Fruit fly (Drosophila melanogaster) whole organism, embryonic: Measurements from ENCODE around the gene CG32061.

ENCODE experiments used
- Adf1 ChIP-seq: fragments of 200-800 bp; sonication (Bioruptor generic); IDR thresholded peaks from 2 replicates; pipeline ENCODE4 v1.3.6; 2022; ENCODE audit warnings: missing biosample characterization, missing genetic modification characterization
- BtbVII ChIP-seq: fragments of 200-800 bp; sonication (Bioruptor generic); optimal IDR thresholded peaks from 3 replicates; lab custom pipeline; 2017; ENCODE audit warnings: missing biosample characterization, mild to moderate bottlenecking, missing genetic modification characterization
- C15 ChIP-seq: fragments of 200-800 bp; sonication (Bioruptor generic); IDR thresholded peaks from 3 replicates; pipeline ENCODE4 v1.3.6; 2022; ENCODE audit warnings: missing biosample characterization, missing genetic modification characterization
- CG1024 ChIP-seq: fragments of 200-800 bp; sonication (Bioruptor generic); IDR thresholded peaks from 2 replicates; pipeline ENCODE4 v1.3.6; 2022; ENCODE audit warnings: missing biosample characterization, missing genetic modification characterization
- CG10959 ChIP-seq: fragments of 200-800 bp; sonication (Bioruptor generic); IDR thresholded peaks from 2 replicates; pipeline ENCODE4 v1.3.6; 2022; ENCODE audit warnings: missing biosample characterization, missing genetic modification characterization
- CG11085 ChIP-seq: fragments of 200-800 bp; sonication (Bioruptor generic); IDR thresholded peaks from 2 replicates; pipeline ENCODE4 v1.3.6; 2022; ENCODE audit warnings: missing biosample characterization, missing genetic modification characterization
- CG1233 ChIP-seq: fragments of 200-800 bp; sonication (Bioruptor generic); optimal IDR thresholded peaks from 4 replicates; lab custom pipeline; 2018; ENCODE audit warnings: missing biosample characterization, mild to moderate bottlenecking, missing genetic modification characterization
- CG13287 ChIP-seq: fragments of 200-800 bp; sonication (Bioruptor generic); IDR thresholded peaks from 2 replicates; pipeline ENCODE4 v1.3.6; 2022; ENCODE audit warnings: missing biosample characterization, missing genetic modification characterization; ENCODE audit not compliant: partially characterized antibody
- CG13424 ChIP-seq: fragments of 200-800 bp; sonication (Bioruptor generic); optimal IDR thresholded peaks from 2 replicates; lab custom pipeline; 2019; ENCODE audit warnings: missing biosample characterization, mild to moderate bottlenecking, missing genetic modification characterization, moderate library complexity
- CG13894 ChIP-seq: fragments of 200-800 bp; sonication (Bioruptor generic); optimal IDR thresholded peaks from 3 replicates; lab custom pipeline; 2018; ENCODE audit warnings: missing biosample characterization, mild to moderate bottlenecking, missing genetic modification characterization, moderate library complexity
- CG1603 ChIP-seq: fragments of 200-800 bp; sonication (Bioruptor generic); optimal IDR thresholded peaks from 2 replicates; lab custom pipeline; 2019; ENCODE audit warnings: missing biosample characterization, mild to moderate bottlenecking, missing genetic modification characterization, moderate library complexity
- CG16813 ChIP-seq: fragments of 200-800 bp; sonication (Bioruptor generic); IDR thresholded peaks from 3 replicates; pipeline ENCODE4 v1.3.6; 2022; ENCODE audit warnings: missing biosample characterization, missing genetic modification characterization; ENCODE audit not compliant: partially characterized antibody
- CG31365 ChIP-seq: fragments of 200-800 bp; sonication (Bioruptor generic); optimal IDR thresholded peaks from 2 replicates; lab custom pipeline; 2018; ENCODE audit warnings: missing biosample characterization, mild to moderate bottlenecking, missing genetic modification characterization
- CG32532 ChIP-seq: fragments of 200-800 bp; sonication (Bioruptor generic); IDR thresholded peaks from 2 replicates; pipeline ENCODE4 v1.3.6; 2022; ENCODE audit warnings: missing biosample characterization, missing genetic modification characterization
- CG3281 ChIP-seq: fragments of 200-800 bp; sonication (Bioruptor generic); optimal IDR thresholded peaks from 3 replicates; lab custom pipeline; 2017; ENCODE audit warnings: missing biosample characterization, mild to moderate bottlenecking, missing genetic modification characterization
- CG34422 ChIP-seq: fragments of 200-800 bp; sonication (Bioruptor generic); IDR thresholded peaks from 3 replicates; pipeline ENCODE4 v1.3.6; 2022; ENCODE audit warnings: missing biosample characterization, missing genetic modification characterization
- CG6175 ChIP-seq: fragments of 200-800 bp; sonication (Bioruptor generic); IDR thresholded peaks from 3 replicates; pipeline ENCODE4 v1.3.6; 2022; ENCODE audit warnings: missing biosample characterization, missing genetic modification characterization
- CG6254 ChIP-seq: fragments of 200-800 bp; sonication (Bioruptor generic); optimal IDR thresholded peaks from 3 replicates; lab custom pipeline; 2017; ENCODE audit warnings: mild to moderate bottlenecking, missing biosample characterization, missing genetic modification reagents, missing genetic modification characterization
- CG6654 ChIP-seq: fragments of 200-800 bp; sonication (Bioruptor generic); optimal IDR thresholded peaks from 2 replicates; lab custom pipeline; 2017; ENCODE audit warnings: missing biosample characterization, mild to moderate bottlenecking, missing genetic modification characterization
- CG7839 ChIP-seq: fragments of 200-800 bp; sonication (Bioruptor generic); optimal IDR thresholded peaks from 3 replicates; lab custom pipeline; 2018; ENCODE audit warnings: missing biosample characterization, mild to moderate bottlenecking, missing genetic modification characterization, moderate library complexity
- CG8478 ChIP-seq: fragments of >200 bp; optimal IDR thresholded peaks from 2 replicates; lab custom pipeline; 2018
- CTCF ChIP-seq: fragments of 200-800 bp; sonication (Bioruptor generic); optimal IDR thresholded peaks from 2 replicates; lab custom pipeline; 2017; ENCODE audit warnings: missing biosample characterization, mild to moderate bottlenecking, missing genetic modification characterization, moderate library complexity
- Deaf1 ChIP-seq: fragments of 200-800 bp; optimal IDR thresholded peaks from 3 replicates; lab custom pipeline; 2019; ENCODE audit warnings: missing biosample characterization, mild to moderate bottlenecking, missing genetic modification characterization, moderate library complexity
- Dp ChIP-seq: fragments of 200-800 bp; sonication (Bioruptor generic); optimal IDR thresholded peaks from 2 replicates; lab custom pipeline; 2018; ENCODE audit warnings: missing biosample characterization, mild to moderate bottlenecking, missing genetic modification characterization, moderate library complexity
- E2f1 ChIP-seq: fragments of 200-800 bp; sonication (Bioruptor generic); IDR thresholded peaks from 2 replicates; pipeline ENCODE4 v1.3.6; 2022; ENCODE audit warnings: missing biosample characterization, missing genetic modification characterization
- E2f2 ChIP-seq: fragments of 200-800 bp; sonication (Bioruptor generic); IDR thresholded peaks from 2 replicates; pipeline ENCODE4 v1.3.6; 2022; ENCODE audit warnings: missing biosample characterization, missing genetic modification characterization
- Eip74EF ChIP-seq, 2 experiments: fragments of 200-800 bp in 1 of 2; fragments of >200 bp in 1 of 2; sonication (Bioruptor generic) in 1 of 2; optimal IDR thresholded peaks; 2 replicates each; lab custom pipeline; 2017 to 2019; ENCODE audit warnings: missing biosample characterization in 2 of 2, missing genetic modification characterization in 2 of 2, mild to moderate bottlenecking in 1 of 2, moderate library complexity in 1 of 2
- Elba2 ChIP-seq: fragments of 200-800 bp; sonication (Bioruptor generic); optimal IDR thresholded peaks from 3 replicates; lab custom pipeline; 2016; ENCODE audit warnings: missing biosample characterization, missing genetic modification characterization
- Hey ChIP-seq: fragments of 200-800 bp; sonication (Bioruptor generic); optimal IDR thresholded peaks from 3 replicates; lab custom pipeline; 2018; ENCODE audit warnings: missing biosample characterization, mild to moderate bottlenecking, missing genetic modification characterization
- NC2β ChIP-seq: fragments of 200-800 bp; sonication (Bioruptor generic); optimal IDR thresholded peaks from 2 replicates; lab custom pipeline; 2016; ENCODE audit warnings: missing biosample characterization, missing genetic modification characterization
- Opbp ChIP-seq: fragments of 200-800 bp; sonication (Bioruptor generic); IDR thresholded peaks from 3 replicates; pipeline ENCODE4 v1.3.6; 2022; ENCODE audit warnings: missing biosample characterization, missing genetic modification characterization; ENCODE audit not compliant: partially characterized antibody
- Ptx1 ChIP-seq: fragments of 200-800 bp; sonication (Bioruptor generic); IDR thresholded peaks from 2 replicates; pipeline ENCODE4 v1.3.6; 2022; ENCODE audit warnings: missing biosample characterization, missing genetic modification characterization
- Ravus ChIP-seq: fragments of 200-800 bp; sonication (Bioruptor generic); IDR thresholded peaks from 2 replicates; pipeline ENCODE4 v1.3.6; 2022; ENCODE audit warnings: missing biosample characterization, missing genetic modification characterization
- Side ChIP-seq: fragments of 200-800 bp; sonication (Bioruptor generic); optimal IDR thresholded peaks from 2 replicates; lab custom pipeline; 2016; ENCODE audit warnings: missing biosample characterization, missing genetic modification characterization
- amos ChIP-seq: fragments of 200-800 bp; sonication (Bioruptor generic); IDR thresholded peaks from 2 replicates; pipeline ENCODE4 v1.3.6; 2022; ENCODE audit warnings: missing biosample characterization, missing genetic modification characterization; ENCODE audit not compliant: partially characterized antibody
- emc ChIP-seq: fragments of 200-800 bp; sonication (Bioruptor generic); optimal IDR thresholded peaks from 2 replicates; lab custom pipeline; 2016; ENCODE audit warnings: missing biosample characterization, missing genetic modification characterization
- gfzf ChIP-seq: fragments of 200-800 bp; sonication (Bioruptor generic); optimal IDR thresholded peaks from 2 replicates; lab custom pipeline; 2016; ENCODE audit warnings: missing biosample characterization, mild to moderate bottlenecking, missing genetic modification characterization, moderate library complexity
- ind ChIP-seq: fragments of 200-800 bp; sonication (Bioruptor generic); optimal IDR thresholded peaks from 3 replicates; lab custom pipeline; 2016; ENCODE audit warnings: missing biosample characterization, missing genetic modification characterization
- insv ChIP-seq, 2 experiments: fragments of 200-800 bp; sonication (Bioruptor generic); optimal IDR thresholded peaks; 3 replicates each; lab custom pipeline; 2016 to 2018; ENCODE audit warnings: missing biosample characterization in 2 of 2, missing genetic modification characterization in 2 of 2
- knrl ChIP-seq: fragments of 200-800 bp; sonication (Bioruptor generic); IDR thresholded peaks from 3 replicates; pipeline ENCODE4 v1.3.6; 2022; ENCODE audit warnings: missing biosample characterization, missing genetic modification characterization; ENCODE audit not compliant: partially characterized antibody
- luna ChIP-seq: fragments of 200-800 bp; sonication (Bioruptor generic); optimal IDR thresholded peaks from 2 replicates; lab custom pipeline; 2016; ENCODE audit warnings: missing biosample characterization, missing genetic modification characterization
- mld ChIP-seq: fragments of 200-800 bp; sonication (Bioruptor generic); IDR thresholded peaks from 3 replicates; pipeline ENCODE4 v1.3.6; 2022; ENCODE audit warnings: missing biosample characterization, missing genetic modification characterization; ENCODE audit not compliant: partially characterized antibody
- oc ChIP-seq: fragments of 200-800 bp; sonication (Bioruptor generic); optimal IDR thresholded peaks from 2 replicates; lab custom pipeline; 2018; ENCODE audit warnings: missing biosample characterization, mild to moderate bottlenecking, missing genetic modification characterization, moderate library complexity
- org-1 ChIP-seq: fragments of 200-800 bp; sonication (Bioruptor generic); optimal IDR thresholded peaks from 2 replicates; lab custom pipeline; 2017; ENCODE audit warnings: missing biosample characterization, missing genetic modification characterization
- pita ChIP-seq: fragments of 200-800 bp; sonication (Bioruptor generic); optimal IDR thresholded peaks from 2 replicates; lab custom pipeline; 2017; ENCODE audit warnings: missing biosample characterization, mild to moderate bottlenecking, missing genetic modification characterization
- pzg ChIP-seq: fragments of 200-800 bp; sonication (Bioruptor generic); optimal IDR thresholded peaks from 3 replicates; lab custom pipeline; 2018; ENCODE audit warnings: missing biosample characterization, mild to moderate bottlenecking, missing genetic modification characterization, moderate library complexity
- ranshi ChIP-seq: fragments of 200-800 bp; sonication (Bioruptor generic); IDR thresholded peaks from 2 replicates; pipeline ENCODE4 v1.3.6; 2022; ENCODE audit warnings: missing biosample characterization, missing genetic modification characterization
- trem ChIP-seq: fragments of 200-800 bp; optimal IDR thresholded peaks from 3 replicates; lab custom pipeline; 2019; ENCODE audit warnings: missing biosample characterization, mild to moderate bottlenecking, missing genetic modification characterization, moderate library complexity
- unpg ChIP-seq: fragments of 200-800 bp; sonication (Bioruptor generic); optimal IDR thresholded peaks from 3 replicates; lab custom pipeline; 2018; ENCODE audit warnings: missing biosample characterization, mild to moderate bottlenecking, missing genetic modification characterization, moderate library complexity
- vfl ChIP-seq: fragments of 200-800 bp; sonication (Bioruptor generic); optimal IDR thresholded peaks from 2 replicates; lab custom pipeline; 2016; ENCODE audit warnings: missing biosample characterization, missing genetic modification characterization

CG32061 gene

dm6 chr3L:10463051-10463866, at the start of gene CG32061, which contains the start of gene Gem3:
CG32061 (plus strand) TSS chr3L:10463816.
Gem3 (minus strand) TSS chr3L:10463101.
- TF ChIP-seq amos (GFP tag; lab: Robert Waterston, UW) (0 out of 2 replicates have a peak, but pooled peaks have one; percentile 31), CG6254 (GFP tag; lab: Kevin White, UChicago) (no peak), oc (no peak), CG1233 (GFP tag; lab: Kevin White, UChicago) (no peak), CG13287 (peak; percentile 22; the same call in 1 of the 2 replicates), Hey (tag; lab: Kevin White, UChicago) (no peak), CG3281 (no peak), E2f1 (no peak), Deaf1 (no peak), CG16813 (GFP tag; lab: Robert Waterston, UW) (no peak), CTCF (GFP tag; lab: Kevin White, UChicago) (peak; percentile 44), luna (no peak), CG1603 (tag; lab: Kevin White, UChicago) (no peak), Elba2 (GFP tag; lab: Kevin White, UChicago) (no peak), Ptx1 (no peak), Side (GFP tag; lab: Kevin White, UChicago) (no peak), CG11085 (GFP tag; lab: Robert Waterston, UW) (no peak), CG32532 (GFP tag; lab: Robert Waterston, UW) (no peak), CG7839 (tag; lab: Kevin White, UChicago) (no peak), Eip74EF (GFP tag; optimal IDR thresholded peaks at IDR 0.05; lab: Kevin White, UChicago) (no peak), CG6654 (GFP tag; lab: Kevin White, UChicago) (peak; percentile 98), insv (GFP tag; optimal IDR thresholded peaks at IDR 0.05; lab: Kevin White, UChicago) (no peak), unpg (GFP tag; lab: Kevin White, UChicago) (no peak), Opbp (peak; percentile 19; the same call in 1 of the 3 replicates), CG13424 (no peak), gfzf (GFP tag; lab: Kevin White, UChicago) (peak; percentile 57), CG8478 (lab: Kevin White, UChicago) (peak; percentile 52), knrl (GFP tag; lab: Robert Waterston, UW) (peak; percentile 28; the same call in 1 of the 3 replicates), pzg (GFP tag; lab: Kevin White, UChicago) (peak; percentile 15), BtbVII (GFP tag; lab: Kevin White, UChicago) (no peak), NC2β (GFP tag; lab: Kevin White, UChicago) (no peak), ind (no peak), CG6175 (GFP tag; lab: Robert Waterston, UW) (no peak), CG13894 (tag; lab: Kevin White, UChicago) (no peak), ranshi (GFP tag; lab: Robert Waterston, UW) (no peak), mld (GFP tag; lab: Robert Waterston, UW) (no peak), org-1 (GFP tag; lab: Kevin White, UChicago) (no peak), pita (GFP tag; lab: Kevin White, UChicago) (peak; percentile 57), Adf1 (no peak), vfl (GFP tag; lab: Kevin White, UChicago) (no peak), CG10959 (GFP tag; lab: Robert Waterston, UW) (no peak), CG1024 (no peak), E2f2 (GFP tag; lab: Robert Waterston, UW) (peak; percentile 89), emc (no peak), Ravus (GFP tag; lab: Robert Waterston, UW) (no peak), Dp (GFP tag; lab: Kevin White, UChicago) (peak; percentile 66), CG31365 (tag; lab: Kevin White, UChicago) (no peak), CG34422 (no peak), trem (tag; lab: Kevin White, UChicago) (peak; percentile 20), C15 (GFP tag; lab: Robert Waterston, UW) (no peak)
